Worm (Caenorhabditis elegans) whole organism, L1 larva: ENCODE results near the gene kbp-4.
A peak's percentile ranks its signal among the peaks of the same experiment; 100 is the strongest.
"Not testable (repeated sequence)": the region's sequence is repeated elsewhere in the genome, so short reads cannot be mapped to it uniquely, and the experiment has no call there.

Experiments
- C34B4.2 ChIP-seq: sonication (generic microtip); optimal IDR thresholded peaks from 2 replicates; lab custom pipeline; 2017; ENCODE audit warnings: mild to moderate bottlenecking, missing genetic modification characterization, missing compliant biosample characterization
- F16B12.6 ChIP-seq: fragments of 150-350 bp; optimal IDR thresholded peaks from 2 replicates; lab custom pipeline; 2014; ENCODE audit warnings: missing biosample characterization, missing genetic modification characterization
- aha-1 ChIP-seq: fragments of 150-350 bp; optimal IDR thresholded peaks from 2 replicates; lab custom pipeline; 2014; ENCODE audit warnings: missing biosample characterization, missing genetic modification characterization
- aly-2 ChIP-seq: fragments of 150-350 bp; optimal IDR thresholded peaks from 2 replicates; lab custom pipeline; 2014; ENCODE audit warnings: missing biosample characterization, missing genetic modification characterization
- ama-1 ChIP-seq: fragments of 150-350 bp; optimal IDR thresholded peaks from 2 replicates; lab custom pipeline; 2014
- blmp-1 ChIP-seq: fragments of 150-350 bp; optimal IDR thresholded peaks from 2 replicates; lab custom pipeline; 2014; ENCODE audit warnings: missing biosample characterization, missing genetic modification characterization
- ceh-63 ChIP-seq: fragments of 200-800 bp; sonication (Bioruptor generic); optimal IDR thresholded peaks from 2 replicates; lab custom pipeline; 2018; ENCODE audit warnings: mild to moderate bottlenecking, missing genetic modification characterization, missing compliant biosample characterization
- ceh-88 ChIP-seq: fragments of 200-800 bp; sonication (Bioruptor generic); IDR thresholded peaks from 2 replicates; pipeline ENCODE4 v1.3.6; 2022; ENCODE audit warnings: missing genetic modification characterization, missing compliant biosample characterization
- ces-1 ChIP-seq: fragments of 150-350 bp; optimal IDR thresholded peaks from 2 replicates; lab custom pipeline; 2014; ENCODE audit warnings: missing biosample characterization, missing genetic modification reagents, missing genetic modification characterization
- dpl-1 ChIP-seq, 3 experiments: fragments of 150-350 bp in 2 of 3; sonication (generic microtip) in 1 of 3; optimal IDR thresholded peaks; 2 replicates each; lab custom pipeline; 2014 to 2017; ENCODE audit warnings: missing biosample characterization in 3 of 3, missing genetic modification characterization in 3 of 3, missing genetic modification reagents in 3 of 3
- efl-1 ChIP-seq, 4 experiments: fragments of 150-350 bp; optimal IDR thresholded peaks in 3 of 4; peaks in 1 of 4; 1 replicate in 1 of 4; 2 replicates in 3 of 4; lab custom pipeline; 2014; ENCODE audit warnings: missing biosample characterization in 2 of 4, missing genetic modification characterization in 2 of 4, missing genetic modification reagents in 2 of 4
- egl-27 ChIP-seq, 2 experiments: fragments of 150-350 bp in 1 of 2; sonication (generic microtip); optimal IDR thresholded peaks; 3 replicates each; lab custom pipeline; 2017 to 2018; ENCODE audit warnings: missing biosample characterization in 2 of 2, missing genetic modification characterization in 2 of 2, missing genetic modification reagents in 2 of 2
- elt-3 ChIP-seq, 6 experiments: fragments of 150-350 bp in 1 of 6; sonication (generic microtip); optimal IDR thresholded peaks; 2 replicates each; lab custom pipeline; 2017 to 2018; ENCODE audit warnings: missing biosample characterization in 6 of 6, missing genetic modification characterization in 6 of 6, inconsistent platforms in 1 of 6
- fkh-10 ChIP-seq: sonication (generic microtip); optimal IDR thresholded peaks from 2 replicates; lab custom pipeline; 2017; ENCODE audit warnings: missing biosample characterization, missing genetic modification reagents, missing genetic modification characterization
- hlh-17 ChIP-seq: fragments of 200-800 bp; sonication (Bioruptor generic); optimal IDR thresholded peaks from 2 replicates; lab custom pipeline; 2018; ENCODE audit warnings: missing genetic modification characterization, mild to moderate bottlenecking, missing compliant biosample characterization, moderate library complexity, borderline replicate concordance
- hlh-4 ChIP-seq: sonication (generic microtip); optimal IDR thresholded peaks from 2 replicates; lab custom pipeline; 2016; ENCODE audit warnings: mild to moderate bottlenecking, missing genetic modification characterization, missing compliant biosample characterization
- hpl-2 ChIP-seq: fragments of 150-350 bp; optimal IDR thresholded peaks from 2 replicates; lab custom pipeline; 2014; ENCODE audit warnings: missing biosample characterization, missing genetic modification reagents, missing genetic modification characterization
- lin-13 ChIP-seq: fragments of 150-350 bp; optimal IDR thresholded peaks from 2 replicates; lab custom pipeline; 2014; ENCODE audit warnings: missing biosample characterization, missing genetic modification reagents, missing genetic modification characterization
- lin-14 ChIP-seq: fragments of 200-800 bp; sonication (Bioruptor generic); optimal IDR thresholded peaks from 2 replicates; lab custom pipeline; 2018; ENCODE audit warnings: mild to moderate bottlenecking, missing genetic modification characterization, moderate library complexity, missing compliant biosample characterization
- lin-15B ChIP-seq: fragments of 150-350 bp; sonication (generic microtip); optimal IDR thresholded peaks from 3 replicates; lab custom pipeline; 2014; ENCODE audit warnings: missing biosample characterization, missing genetic modification characterization
- lin-35 ChIP-seq, 2 experiments: fragments of 150-350 bp; optimal IDR thresholded peaks; 2 replicates each; lab custom pipeline; 2014; ENCODE audit warnings: missing biosample characterization in 2 of 2, missing genetic modification characterization in 2 of 2, missing genetic modification reagents in 2 of 2
- lin-39 ChIP-seq: fragments of 150-350 bp; optimal IDR thresholded peaks from 2 replicates; lab custom pipeline; 2014; ENCODE audit warnings: missing biosample characterization, missing genetic modification reagents, missing genetic modification characterization
- lsy-2 ChIP-seq, 2 experiments: fragments of 150-350 bp; optimal IDR thresholded peaks; 2 replicates each; lab custom pipeline; 2014; ENCODE audit warnings: missing biosample characterization in 2 of 2, missing genetic modification characterization in 2 of 2
- nhr-19 ChIP-seq: fragments of 200-800 bp; sonication (Bioruptor generic); conservative IDR thresholded peaks from 2 replicates; pipeline ENCODE4 v1.3.6; 2022; ENCODE audit warnings: missing genetic modification characterization, missing compliant biosample characterization
- nhr-71 ChIP-seq: sonication (generic microtip); optimal IDR thresholded peaks from 2 replicates; lab custom pipeline; 2016; ENCODE audit warnings: mild to moderate bottlenecking, missing genetic modification characterization, moderate library complexity, missing compliant biosample characterization
- nhr-77 ChIP-seq: fragments of 150-350 bp; optimal IDR thresholded peaks from 2 replicates; lab custom pipeline; 2014; ENCODE audit warnings: missing biosample characterization, missing genetic modification characterization
- nhr-84 ChIP-seq: sonication (generic microtip); optimal IDR thresholded peaks from 2 replicates; lab custom pipeline; 2017; ENCODE audit warnings: missing biosample characterization, missing genetic modification characterization
- pax-3 ChIP-seq: fragments of 200-800 bp; sonication (Bioruptor generic); optimal IDR thresholded peaks from 2 replicates; lab custom pipeline; 2018; ENCODE audit warnings: mild to moderate bottlenecking, missing genetic modification characterization, moderate library complexity, missing compliant biosample characterization
- skn-1 ChIP-seq: fragments of 150-350 bp; optimal IDR thresholded peaks from 2 replicates; lab custom pipeline; 2014; ENCODE audit warnings: missing biosample characterization, missing genetic modification characterization
- sox-4 ChIP-seq: sonication (generic microtip); optimal IDR thresholded peaks from 2 replicates; lab custom pipeline; 2016; ENCODE audit warnings: missing genetic modification characterization, missing compliant biosample characterization
- sup-37 ChIP-seq: fragments of 200-800 bp; sonication (Bioruptor generic); optimal IDR thresholded peaks from 2 replicates; lab custom pipeline; 2018; ENCODE audit warnings: mild to moderate bottlenecking, missing genetic modification characterization, missing compliant biosample characterization
- swsn-7 ChIP-seq: sonication (generic microtip); optimal IDR thresholded peaks from 2 replicates; lab custom pipeline; 2016; ENCODE audit warnings: missing genetic modification characterization, missing compliant biosample characterization
- tlp-1 ChIP-seq: fragments of 150-350 bp; optimal IDR thresholded peaks from 2 replicates; lab custom pipeline; 2014; ENCODE audit warnings: missing biosample characterization, missing genetic modification characterization
- unc-30 ChIP-seq: sonication (generic microtip); optimal IDR thresholded peaks from 2 replicates; lab custom pipeline; 2017; ENCODE audit warnings: missing biosample characterization, missing genetic modification characterization
- zag-1 ChIP-seq: fragments of 150-350 bp; optimal IDR thresholded peaks from 2 replicates; lab custom pipeline; 2014; ENCODE audit warnings: missing biosample characterization, missing genetic modification characterization
- ztf-11 ChIP-seq, 2 experiments: sonication (generic microtip); optimal IDR thresholded peaks; 2 replicates each; lab custom pipeline; 2016 to 2017; ENCODE audit warnings: missing genetic modification characterization in 2 of 2, missing biosample characterization in 1 of 2, missing compliant biosample characterization in 1 of 2
- ztf-4 ChIP-seq: fragments of 150-350 bp; optimal IDR thresholded peaks from 2 replicates; lab custom pipeline; 2014; ENCODE audit warnings: missing biosample characterization, missing genetic modification characterization

Gene kbp-4

ce11 chrIII:1076383-1076782 lies 4.3 kb upstream of the kbp-4 start, which contains the start of gene uaf-1:
TSS of gene uaf-1 (minus strand) at chrIII:1076555.
- not testable (repeated sequence) for TF ChIP-seq nhr-19 (GFP tag; lab: Robert Waterston, UW); ceh-88 (GFP tag; lab: Robert Waterston, UW); hpl-2 (GFP tag; lab: Kevin White, UChicago)

- TF ChIP-seq dpl-1 (GFP tag; optimal IDR thresholded peaks at IDR 0.05; lab: Kevin White, UChicago): no peak
- TF ChIP-seq C34B4.2: no peak
- TF ChIP-seq lin-14 (GFP tag; lab: Kevin White, UChicago): no peak
- no peak for TF ChIP-seq elt-3 (tag; optimal IDR thresholded peaks at IDR 0.05; lab: Kevin White, UChicago)
- no peak for TF ChIP-seq lin-39 (tag; lab: Kevin White, UChicago)
- TF ChIP-seq aly-2: no peak
- no peak for TF ChIP-seq lsy-2 (tag; optimal IDR thresholded peaks at IDR 0.05; lab: Kevin White, UChicago)
- no peak for TF ChIP-seq nhr-84
- TF ChIP-seq, all 84 proteins: peak for 0
Measured at ce11 chrIII:1081101-1081500, 400 bp downstream of the kbp-4 start, which contains the start of gene par-2. TSS of gene par-2 (plus strand) at chrIII:1081401.

ce11 chrIII:1084971-1085370 lies 4.3 kb downstream of the kbp-4 start:
- TF ChIP-seq lin-15B (no peak), efl-1 (optimal IDR thresholded peaks at IDR 0.05; lab: Kevin White, UChicago) (no peak), efl-1 (GFP tag; optimal IDR thresholded peaks at IDR 0.05 in 1 of 2; lab: Kevin White, UChicago) (peak in 1 of 2 experiments; percentile 34)

ce11 chrIII:1094391-1094790 lies 13.7 kb downstream of the kbp-4 start:
- no peak for TF ChIP-seq nhr-84
- TF ChIP-seq ztf-11 (tag; optimal IDR thresholded peaks at IDR 0.05; lab: Kevin White, UChicago): no peak
- TF ChIP-seq F16B12.6 (tag; lab: Kevin White, UChicago): no peak
- no peak for TF ChIP-seq unc-30
- no peak for TF ChIP-seq lin-13 (GFP tag; lab: Kevin White, UChicago)
- TF ChIP-seq lin-15B: no peak
- no peak for TF ChIP-seq ceh-63
- TF ChIP-seq ama-1 (lab: Kevin White, UChicago): no peak
- no peak for TF ChIP-seq sox-4 (tag; lab: Kevin White, UChicago)
- TF ChIP-seq zag-1 (tag; lab: Kevin White, UChicago): no peak
- no peak for TF ChIP-seq lsy-2 (tag; optimal IDR thresholded peaks at IDR 0.05; lab: Kevin White, UChicago)
- no peak for TF ChIP-seq swsn-7 (tag; lab: Kevin White, UChicago)
- TF ChIP-seq sup-37 (GFP tag; lab: Kevin White, UChicago): no peak
- TF ChIP-seq egl-27 (tag; optimal IDR thresholded peaks at IDR 0.05; lab: Kevin White, UChicago): no peak
- no peak for TF ChIP-seq ztf-4 (tag; lab: Kevin White, UChicago)
- no peak for TF ChIP-seq nhr-71
- no peak for TF ChIP-seq blmp-1
- TF ChIP-seq, all 84 proteins: peak for 0

- no peak for TF ChIP-seq fkh-10
- no peak for TF ChIP-seq sox-4 (tag; lab: Kevin White, UChicago)
- TF ChIP-seq hlh-17 (GFP tag; lab: Kevin White, UChicago): no peak
- TF ChIP-seq hlh-4: no peak
- TF ChIP-seq tlp-1 (tag; lab: Kevin White, UChicago): no peak
- no peak for TF ChIP-seq nhr-84
- no peak for TF ChIP-seq ztf-11 (tag; optimal IDR thresholded peaks at IDR 0.05; lab: Kevin White, UChicago)
- no peak for TF ChIP-seq skn-1 (tag; lab: Kevin White, UChicago)
- no peak for TF ChIP-seq elt-3 (tag; optimal IDR thresholded peaks at IDR 0.05; lab: Kevin White, UChicago)
- TF ChIP-seq lin-35 (GFP tag; optimal IDR thresholded peaks at IDR 0.05; lab: Kevin White, UChicago): no peak
- no peak for TF ChIP-seq sup-37 (GFP tag; lab: Kevin White, UChicago)
- no peak for TF ChIP-seq ama-1 (lab: Kevin White, UChicago)
- no peak for TF ChIP-seq pax-3 (tag; lab: Kevin White, UChicago)
- TF ChIP-seq ces-1: no peak
- TF ChIP-seq aha-1 (tag; lab: Kevin White, UChicago): no peak
- TF ChIP-seq nhr-77: no peak
- no peak for TF ChIP-seq lin-15B
- TF ChIP-seq efl-1 (optimal IDR thresholded peaks at IDR 0.05; lab: Kevin White, UChicago): no peak
- no peak for TF ChIP-seq efl-1 (GFP tag; optimal IDR thresholded peaks at IDR 0.05 in 1 of 2; lab: Kevin White, UChicago)
Measured at ce11 chrIII:1099523-1099922, 18.8 kb downstream of the kbp-4 start.
